Worm (Caenorhabditis elegans) whole organism, L2 larva: Measurements from ENCODE around the gene C14B9.8.
A peak's percentile ranks its signal among the peaks of the same experiment; 100 is the strongest.

Source experiments
- C34F6.9 ChIP-seq: fragments of 150-350 bp; optimal IDR thresholded peaks from 2 replicates; lab custom pipeline; 2014; ENCODE audit warnings: missing biosample characterization, missing genetic modification characterization
- F13H6.1 ChIP-seq: sonication (generic microtip); optimal IDR thresholded peaks from 2 replicates; lab custom pipeline; 2016; ENCODE audit warnings: missing genetic modification characterization, missing compliant biosample characterization
- R02D3.7 ChIP-seq: fragments of 150-350 bp; optimal IDR thresholded peaks from 2 replicates; lab custom pipeline; 2014; ENCODE audit warnings: missing biosample characterization, missing genetic modification characterization
- ZK546.5 ChIP-seq: sonication (generic microtip); optimal IDR thresholded peaks from 2 replicates; lab custom pipeline; 2017; ENCODE audit warnings: missing biosample characterization, missing genetic modification characterization
- alr-1 ChIP-seq: fragments of 150-350 bp; optimal IDR thresholded peaks from 2 replicates; lab custom pipeline; 2014; ENCODE audit warnings: missing biosample characterization, missing genetic modification characterization
- ama-1 ChIP-seq: fragments of 150-350 bp; optimal IDR thresholded peaks from 2 replicates; lab custom pipeline; 2018; ENCODE audit warnings: inconsistent platforms
- ceh-16 ChIP-seq: fragments of 150-350 bp; optimal IDR thresholded peaks from 2 replicates; lab custom pipeline; 2014; ENCODE audit warnings: missing biosample characterization, missing genetic modification characterization
- crh-2 ChIP-seq: sonication (generic microtip); optimal IDR thresholded peaks from 2 replicates; lab custom pipeline; 2017; ENCODE audit warnings: missing biosample characterization, missing genetic modification characterization
- dmd-4 ChIP-seq: sonication (generic microtip); optimal IDR thresholded peaks from 2 replicates; lab custom pipeline; 2017; ENCODE audit warnings: missing biosample characterization, missing genetic modification characterization
- egl-27 ChIP-seq: sonication (generic microtip); optimal IDR thresholded peaks from 3 replicates; lab custom pipeline; 2017; ENCODE audit warnings: missing biosample characterization, missing genetic modification reagents, missing genetic modification characterization
- elt-3 ChIP-seq: sonication (generic microtip); optimal IDR thresholded peaks from 2 replicates; lab custom pipeline; 2017; ENCODE audit warnings: missing biosample characterization, missing genetic modification characterization
- fos-1 ChIP-seq: fragments of 150-350 bp; optimal IDR thresholded peaks from 2 replicates; lab custom pipeline; 2014; ENCODE audit warnings: missing biosample characterization, missing genetic modification characterization
- gmeb-1 ChIP-seq: fragments of 150-350 bp; optimal IDR thresholded peaks from 2 replicates; lab custom pipeline; 2014; ENCODE audit warnings: missing biosample characterization, missing genetic modification characterization
- lin-13 ChIP-seq: fragments of 150-350 bp; optimal IDR thresholded peaks from 2 replicates; lab custom pipeline; 2014; ENCODE audit warnings: missing biosample characterization, missing genetic modification reagents, missing genetic modification characterization
- lin-39 ChIP-seq: fragments of 150-350 bp; optimal IDR thresholded peaks from 2 replicates; lab custom pipeline; 2014; ENCODE audit warnings: missing biosample characterization, missing genetic modification reagents, missing genetic modification characterization
- lsy-2 ChIP-seq, 2 experiments: fragments of 150-350 bp in 1 of 2; sonication (generic microtip) in 1 of 2; optimal IDR thresholded peaks; 2 replicates each; lab custom pipeline; 2014 to 2017; ENCODE audit warnings: missing biosample characterization in 2 of 2, missing genetic modification characterization in 2 of 2
- mab-5 ChIP-seq: fragments of 150-350 bp; optimal IDR thresholded peaks from 2 replicates; lab custom pipeline; 2014; ENCODE audit warnings: missing biosample characterization, missing genetic modification characterization
- mbf-1 ChIP-seq: sonication (generic microtip); optimal IDR thresholded peaks from 2 replicates; lab custom pipeline; 2017; ENCODE audit warnings: missing biosample characterization, missing genetic modification characterization
- mdl-1 ChIP-seq, 2 experiments: fragments of 150-350 bp in 1 of 2; sonication (generic microtip) in 1 of 2; optimal IDR thresholded peaks; 2 replicates each; lab custom pipeline; 2017; ENCODE audit warnings: missing biosample characterization in 2 of 2, missing genetic modification characterization in 2 of 2
- nhr-10 ChIP-seq: sonication (generic microtip); optimal IDR thresholded peaks from 2 replicates; lab custom pipeline; 2017; ENCODE audit warnings: missing biosample characterization, missing genetic modification characterization
- nhr-11 ChIP-seq: fragments of 150-350 bp; optimal IDR thresholded peaks from 2 replicates; lab custom pipeline; 2014; ENCODE audit warnings: missing biosample characterization, missing genetic modification characterization
- nhr-12 ChIP-seq: fragments of 150-350 bp; optimal IDR thresholded peaks from 2 replicates; lab custom pipeline; 2014; ENCODE audit warnings: missing biosample characterization, missing genetic modification characterization
- nhr-129 ChIP-seq: fragments of 150-350 bp; optimal IDR thresholded peaks from 2 replicates; lab custom pipeline; 2014; ENCODE audit warnings: missing biosample characterization, missing genetic modification characterization
- nhr-21 ChIP-seq: fragments of 150-350 bp; optimal IDR thresholded peaks from 2 replicates; lab custom pipeline; 2014; ENCODE audit warnings: missing biosample characterization, missing genetic modification characterization
- nhr-25 ChIP-seq: fragments of 150-350 bp; sonication (generic microtip); optimal IDR thresholded peaks from 3 replicates; lab custom pipeline; 2014; ENCODE audit warnings: missing biosample characterization, missing genetic modification characterization
- nhr-6 ChIP-seq: fragments of 150-350 bp; optimal IDR thresholded peaks from 2 replicates; lab custom pipeline; 2014; ENCODE audit warnings: missing biosample characterization, missing genetic modification characterization
- nhr-77 ChIP-seq: fragments of 150-350 bp; optimal IDR thresholded peaks from 2 replicates; lab custom pipeline; 2014; ENCODE audit warnings: missing biosample characterization, missing genetic modification characterization
- peb-1 ChIP-seq: fragments of 150-350 bp; optimal IDR thresholded peaks from 2 replicates; lab custom pipeline; 2014; ENCODE audit warnings: missing biosample characterization, missing genetic modification characterization
- sma-3 ChIP-seq: sonication (generic microtip); optimal IDR thresholded peaks from 2 replicates; lab custom pipeline; 2016; ENCODE audit warnings: missing genetic modification reagents, missing genetic modification characterization, missing compliant biosample characterization
- sma-9 ChIP-seq, 2 experiments: fragments of 150-350 bp in 1 of 2; sonication (generic microtip) in 1 of 2; optimal IDR thresholded peaks; 2 replicates each; lab custom pipeline; 2014 to 2016; ENCODE audit warnings: missing genetic modification characterization in 2 of 2, mild to moderate bottlenecking in 1 of 2, missing biosample characterization in 1 of 2, missing compliant biosample characterization in 1 of 2, missing genetic modification reagents in 1 of 2, moderate library complexity in 1 of 2
- snpc-4 ChIP-seq: fragments of 150-350 bp; optimal IDR thresholded peaks from 2 replicates; lab custom pipeline; 2014; ENCODE audit warnings: missing biosample characterization, missing genetic modification characterization
- unc-39 ChIP-seq: fragments of 150-350 bp; optimal IDR thresholded peaks from 2 replicates; lab custom pipeline; 2014; ENCODE audit warnings: missing biosample characterization, missing genetic modification characterization
- unc-55 ChIP-seq: fragments of 150-350 bp; sonication (generic microtip); optimal IDR thresholded peaks from 3 replicates; lab custom pipeline; 2014; ENCODE audit warnings: missing biosample characterization, missing genetic modification reagents, missing genetic modification characterization
- unc-62 ChIP-seq: fragments of 150-350 bp; optimal IDR thresholded peaks from 2 replicates; lab custom pipeline; 2014; ENCODE audit warnings: missing biosample characterization, missing genetic modification reagents, missing genetic modification characterization
- zag-1 ChIP-seq: fragments of 150-350 bp; optimal IDR thresholded peaks from 2 replicates; lab custom pipeline; 2014; ENCODE audit warnings: missing biosample characterization, missing genetic modification characterization
- ztf-1 ChIP-seq: fragments of 200-800 bp; sonication (Bioruptor generic); conservative IDR thresholded peaks from 2 replicates; pipeline ENCODE4 v1.3.6; 2022; ENCODE audit warnings: missing genetic modification characterization, missing compliant biosample characterization
- ztf-11 ChIP-seq: sonication (generic microtip); optimal IDR thresholded peaks from 2 replicates; lab custom pipeline; 2017; ENCODE audit warnings: missing biosample characterization, missing genetic modification characterization
- ztf-4 ChIP-seq: fragments of 150-350 bp; optimal IDR thresholded peaks from 2 replicates; lab custom pipeline; 2014; ENCODE audit warnings: missing biosample characterization, missing genetic modification characterization

Gene C14B9.8

ce11 chrIII:8144574-8145065, at the start of gene C14B9.8, which contains the start of gene mrpl-18:
Gene C14B9.8, minus strand, starts transcription at chrIII:8144629.
Gene mrpl-18, plus strand, starts transcription at chrIII:8145015.
- TF ChIP-seq lin-13, result peak; percentile 50
- TF ChIP-seq C34F6.9 (tag; lab: Kevin White, UChicago), result peak; percentile 69
- no peak for TF ChIP-seq ztf-11 (tag; lab: Kevin White, UChicago)
- no peak for TF ChIP-seq nhr-10 (tag; lab: Kevin White, UChicago)
- no peak for TF ChIP-seq unc-62 (GFP tag; lab: Kevin White, UChicago)
- TF ChIP-seq F13H6.1 (tag; lab: Kevin White, UChicago), result peak; percentile 54
- TF ChIP-seq peb-1 (tag; lab: Kevin White, UChicago), result no peak
- TF ChIP-seq snpc-4 (tag; lab: Kevin White, UChicago), result no peak
- TF ChIP-seq ztf-4 (tag; lab: Kevin White, UChicago), result no peak
- no peak for TF ChIP-seq unc-39 (tag; lab: Kevin White, UChicago)
- TF ChIP-seq fos-1 (tag; lab: Kevin White, UChicago), result peak; percentile 14
- no peak for TF ChIP-seq R02D3.7 (tag; lab: Kevin White, UChicago)
- TF ChIP-seq egl-27 (tag; lab: Kevin White, UChicago), result no peak
- no peak for TF ChIP-seq dmd-4 (tag; lab: Kevin White, UChicago)
- peak; percentile 47 for TF ChIP-seq crh-2
- TF ChIP-seq unc-55 (GFP tag; lab: Kevin White, UChicago), result peak; percentile 71
- no peak for TF ChIP-seq lin-39 (tag; lab: Kevin White, UChicago)
- TF ChIP-seq mab-5 (tag; lab: Kevin White, UChicago), result no peak
- no peak for TF ChIP-seq nhr-77 (tag; lab: Kevin White, UChicago)
- peak; percentile 15 for TF ChIP-seq nhr-21 (tag; lab: Kevin White, UChicago)
- TF ChIP-seq gmeb-1 (tag; lab: Kevin White, UChicago), result peak; percentile 75
- peak; percentile 64 for TF ChIP-seq sma-3 (GFP tag; lab: Kevin White, UChicago)
- peak; percentile 61 to 87 for TF ChIP-seq lsy-2 (tag; optimal IDR thresholded peaks at IDR 0.05; lab: Kevin White, UChicago)
- TF ChIP-seq sma-9 (GFP tag; optimal IDR thresholded peaks at IDR 0.05; lab: Kevin White, UChicago), result peak; percentile 72
- TF ChIP-seq sma-9 (tag; optimal IDR thresholded peaks at IDR 0.05; lab: Kevin White, UChicago), result no peak
- no peak for TF ChIP-seq mdl-1 (tag; optimal IDR thresholded peaks at IDR 0.05; lab: Kevin White, UChicago)
- TF ChIP-seq, all 48 proteins: peak for 11

- TF ChIP-seq nhr-129 (tag; lab: Kevin White, UChicago), result no peak
- no peak for TF ChIP-seq alr-1 (tag; lab: Kevin White, UChicago)
- no peak for TF ChIP-seq sma-9 (GFP tag; optimal IDR thresholded peaks at IDR 0.05; lab: Kevin White, UChicago)
- no peak for TF ChIP-seq sma-9 (tag; optimal IDR thresholded peaks at IDR 0.05; lab: Kevin White, UChicago)
- no peak for TF ChIP-seq nhr-11
- no peak for TF ChIP-seq fos-1 (tag; lab: Kevin White, UChicago)
- TF ChIP-seq ztf-1 (GFP tag; lab: Robert Waterston, UW), result no peak
- TF ChIP-seq nhr-12 (tag; lab: Kevin White, UChicago), result no peak
- no peak for TF ChIP-seq ama-1
- no peak for TF ChIP-seq mbf-1 (tag; lab: Kevin White, UChicago)
- TF ChIP-seq gmeb-1 (tag; lab: Kevin White, UChicago), result no peak
- no peak for TF ChIP-seq nhr-6 (tag; lab: Kevin White, UChicago)
- no peak for TF ChIP-seq zag-1 (tag; lab: Kevin White, UChicago)
- no peak for TF ChIP-seq mdl-1 (tag; optimal IDR thresholded peaks at IDR 0.05; lab: Kevin White, UChicago)
- no peak for TF ChIP-seq R02D3.7 (tag; lab: Kevin White, UChicago)
- no peak for TF ChIP-seq ceh-16 (tag; lab: Kevin White, UChicago)
Observed at ce11 chrIII:8191695-8192094, 47.3 kb upstream of the C14B9.8 start, which contains the start of gene C50C3.1. Gene C50C3.1, plus strand, starts transcription at chrIII:8191995.

ce11 chrIII:8190505-8190904, 46.1 kb upstream of the C14B9.8 start, which contains the start of gene C50C3.19:
Gene C50C3.19, plus strand, starts transcription at chrIII:8190805.
- TF ChIP-seq nhr-25 (no peak), lin-39 (tag; lab: Kevin White, UChicago) (no peak)

- TF ChIP-seq ama-1 (no peak), C34F6.9 (tag; lab: Kevin White, UChicago) (no peak), mdl-1 (tag; optimal IDR thresholded peaks at IDR 0.05; lab: Kevin White, UChicago) (no peak), ceh-16 (tag; lab: Kevin White, UChicago) (no peak), alr-1 (tag; lab: Kevin White, UChicago) (no peak), lin-39 (tag; lab: Kevin White, UChicago) (no peak), unc-62 (GFP tag; lab: Kevin White, UChicago) (no peak), ZK546.5 (no peak), sma-3 (GFP tag; lab: Kevin White, UChicago) (no peak), dmd-4 (tag; lab: Kevin White, UChicago) (no peak), elt-3 (no peak), nhr-6 (tag; lab: Kevin White, UChicago) (no peak), zag-1 (tag; lab: Kevin White, UChicago) (no peak), snpc-4 (tag; lab: Kevin White, UChicago) (no peak), nhr-21 (tag; lab: Kevin White, UChicago) (no peak), nhr-129 (tag; lab: Kevin White, UChicago) (no peak), ztf-4 (tag; lab: Kevin White, UChicago) (no peak)
Observed at ce11 chrIII:8185130-8185529, 40.7 kb upstream of the C14B9.8 start.
